Fruit fly (Drosophila melanogaster) Kc167 (cell line): ENCODE measurements around the gene CG33286.

Experiments used
- Myc ChIP-seq: fragments of >200 bp; optimal IDR thresholded peaks from 2 replicates; lab custom pipeline; 2017; ENCODE audit warnings: missing external identifiers
- Sin3A ChIP-seq: fragments of >200 bp; optimal IDR thresholded peaks from 2 replicates; lab custom pipeline; 2018; ENCODE audit warnings: missing external identifiers
- h ChIP-seq: fragments of >200 bp; optimal IDR thresholded peaks from 3 replicates; lab custom pipeline; 2018; ENCODE audit warnings: missing external identifiers
- insv ChIP-seq: fragments of >200 bp; optimal IDR thresholded peaks from 3 replicates; lab custom pipeline; 2018; ENCODE audit warnings: missing external identifiers
- psq ChIP-seq: fragments of >200 bp; optimal IDR thresholded peaks from 2 replicates; lab custom pipeline; 2017; ENCODE audit warnings: missing external identifiers
- ttk ChIP-seq: sonication (Bioruptor generic); optimal IDR thresholded peaks from 2 replicates; lab custom pipeline; 2017; ENCODE audit warnings: missing external identifiers

DNA sequence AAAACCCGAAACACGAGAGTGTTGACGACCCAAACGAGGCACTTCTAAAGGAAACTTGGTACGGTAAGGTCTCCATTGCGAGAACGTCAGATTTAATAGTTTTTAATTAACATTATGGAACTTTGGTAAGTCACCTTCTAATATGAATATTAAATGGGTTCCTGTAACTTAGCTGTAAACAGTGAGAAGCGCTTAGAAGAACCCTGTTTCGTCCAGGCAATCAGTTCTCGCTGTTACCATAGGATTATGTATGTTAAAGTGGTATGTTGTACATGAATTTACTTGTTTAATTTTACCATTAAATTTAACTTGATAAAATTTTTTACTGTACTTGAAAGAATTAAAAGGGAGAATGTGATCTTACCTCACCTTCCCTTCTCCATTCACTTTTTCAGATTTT lies 52.6 kb downstream of the CG33286 start:
- TF ChIP-seq Myc (lab: Kevin White, UChicago): no peak
- TF ChIP-seq psq (lab: Kevin White, UChicago): no peak
- TF ChIP-seq ttk (lab: Kevin White, UChicago): no peak
- no peak for TF ChIP-seq Sin3A (lab: Kevin White, UChicago)
- no peak for TF ChIP-seq h (lab: Kevin White, UChicago)
- no peak for TF ChIP-seq insv (lab: Kevin White, UChicago)
